Worm (Caenorhabditis elegans) whole organism, L1 larva: ENCODE measurements around the gene fbxb-21.

Experiments
- ama-1 ChIP-seq: fragments of 150-350 bp; optimal IDR thresholded peaks from 2 replicates; lab custom pipeline; 2014
- fkh-8 ChIP-seq: sonication (generic microtip); optimal IDR thresholded peaks from 2 replicates; lab custom pipeline; 2016; ENCODE audit warnings: mild to moderate bottlenecking, missing genetic modification characterization, missing compliant biosample characterization
- jun-1 ChIP-seq: fragments of 150-350 bp; optimal IDR thresholded peaks from 2 replicates; lab custom pipeline; 2014; ENCODE audit warnings: missing biosample characterization, missing genetic modification reagents, missing genetic modification characterization
- lin-13 ChIP-seq: fragments of 150-350 bp; optimal IDR thresholded peaks from 2 replicates; lab custom pipeline; 2014; ENCODE audit warnings: missing biosample characterization, missing genetic modification reagents, missing genetic modification characterization
- mdl-1 ChIP-seq, 2 experiments: fragments of 150-350 bp; optimal IDR thresholded peaks; 2 replicates each; lab custom pipeline; 2014 to 2017; ENCODE audit warnings: missing biosample characterization in 2 of 2, missing genetic modification characterization in 2 of 2, inconsistent platforms in 1 of 2
- nhr-12 ChIP-seq: sonication (generic microtip); optimal IDR thresholded peaks from 2 replicates; lab custom pipeline; 2017; ENCODE audit warnings: missing biosample characterization, missing genetic modification characterization
- nhr-47 ChIP-seq: sonication (generic microtip); optimal IDR thresholded peaks from 2 replicates; lab custom pipeline; 2016; ENCODE audit warnings: mild to moderate bottlenecking, missing genetic modification characterization, moderate library complexity, missing compliant biosample characterization
- nhr-84 ChIP-seq: sonication (generic microtip); optimal IDR thresholded peaks from 2 replicates; lab custom pipeline; 2017; ENCODE audit warnings: missing biosample characterization, missing genetic modification characterization
- pqm-1 ChIP-seq: sonication (generic microtip); optimal IDR thresholded peaks from 3 replicates; lab custom pipeline; 2017; ENCODE audit warnings: missing biosample characterization, missing genetic modification characterization
- sox-4 ChIP-seq: sonication (generic microtip); optimal IDR thresholded peaks from 2 replicates; lab custom pipeline; 2016; ENCODE audit warnings: missing genetic modification characterization, missing compliant biosample characterization
- tbx-2 ChIP-seq: sonication (generic microtip); optimal IDR thresholded peaks from 2 replicates; lab custom pipeline; 2016; ENCODE audit warnings: missing genetic modification characterization, missing compliant biosample characterization
- unc-62 ChIP-seq: fragments of 150-350 bp; optimal IDR thresholded peaks from 2 replicates; lab custom pipeline; 2014; ENCODE audit warnings: missing biosample characterization, missing genetic modification reagents, missing genetic modification characterization
- unc-86 ChIP-seq: sonication (generic microtip); optimal IDR thresholded peaks from 2 replicates; lab custom pipeline; 2016; ENCODE audit warnings: missing genetic modification characterization, missing compliant biosample characterization
- zip-4 ChIP-seq: fragments of 200-800 bp; sonication (Bioruptor generic); optimal IDR thresholded peaks from 2 replicates; lab custom pipeline; 2018; ENCODE audit warnings: mild to moderate bottlenecking, missing genetic modification characterization, moderate library complexity, missing compliant biosample characterization

ce11 chrII:1603049-1603448 is 45.6 kb downstream of the fbxb-21 start:
- TF ChIP-seq ama-1: no peak
- no peak for TF ChIP-seq nhr-84
- TF ChIP-seq fkh-8: no peak
- TF ChIP-seq unc-62: no peak
- no peak for TF ChIP-seq unc-86 (tag; lab: Kevin White, UChicago)
- TF ChIP-seq jun-1: no peak
- no peak for TF ChIP-seq mdl-1 (tag; optimal IDR thresholded peaks at IDR 0.05; lab: Kevin White, UChicago)
- no peak for TF ChIP-seq pqm-1 (tag; lab: Kevin White, UChicago)
- TF ChIP-seq sox-4 (tag; lab: Kevin White, UChicago): no peak
- TF ChIP-seq tbx-2: no peak
- no peak for TF ChIP-seq nhr-47 (tag; lab: Kevin White, UChicago)
- no peak for TF ChIP-seq nhr-12 (tag; lab: Kevin White, UChicago)
- no peak for TF ChIP-seq zip-4 (GFP tag; lab: Kevin White, UChicago)
- no peak for TF ChIP-seq lin-13 (GFP tag; lab: Kevin White, UChicago)
